Worm (Caenorhabditis elegans) whole organism, L2 larva: ENCODE results near the gene shl-1.

Source experiments
- ceh-82 ChIP-seq: fragments of 150-350 bp; optimal IDR thresholded peaks from 2 replicates; lab custom pipeline; 2014; ENCODE audit warnings: missing biosample characterization, missing genetic modification characterization
- elt-3 ChIP-seq: sonication (generic microtip); optimal IDR thresholded peaks from 2 replicates; lab custom pipeline; 2017; ENCODE audit warnings: missing biosample characterization, missing genetic modification characterization
- nhr-21 ChIP-seq: fragments of 150-350 bp; optimal IDR thresholded peaks from 2 replicates; lab custom pipeline; 2014; ENCODE audit warnings: missing biosample characterization, missing genetic modification characterization
- nhr-237 ChIP-seq: fragments of 150-350 bp; optimal IDR thresholded peaks from 2 replicates; lab custom pipeline; 2014; ENCODE audit warnings: missing biosample characterization, missing genetic modification characterization
- nhr-25 ChIP-seq: fragments of 150-350 bp; sonication (generic microtip); optimal IDR thresholded peaks from 3 replicates; lab custom pipeline; 2014; ENCODE audit warnings: missing biosample characterization, missing genetic modification characterization
- snpc-4 ChIP-seq: fragments of 150-350 bp; optimal IDR thresholded peaks from 2 replicates; lab custom pipeline; 2014; ENCODE audit warnings: missing biosample characterization, missing genetic modification characterization

- TF ChIP-seq elt-3 (tag; lab: Kevin White, UChicago) (no peak), nhr-25 (tag; lab: Kevin White, UChicago) (no peak), nhr-237 (tag; lab: Kevin White, UChicago) (no peak), nhr-21 (tag; lab: Kevin White, UChicago) (no peak), ceh-82 (tag; lab: Kevin White, UChicago) (no peak), snpc-4 (tag; lab: Kevin White, UChicago) (no peak)
Observed at ce11 chrIV:6330790-6331189, 53.1 kb downstream of the shl-1 start.
